Fruit fly (Drosophila melanogaster): ENCODE measurements around the gene bwa.

DNA sequence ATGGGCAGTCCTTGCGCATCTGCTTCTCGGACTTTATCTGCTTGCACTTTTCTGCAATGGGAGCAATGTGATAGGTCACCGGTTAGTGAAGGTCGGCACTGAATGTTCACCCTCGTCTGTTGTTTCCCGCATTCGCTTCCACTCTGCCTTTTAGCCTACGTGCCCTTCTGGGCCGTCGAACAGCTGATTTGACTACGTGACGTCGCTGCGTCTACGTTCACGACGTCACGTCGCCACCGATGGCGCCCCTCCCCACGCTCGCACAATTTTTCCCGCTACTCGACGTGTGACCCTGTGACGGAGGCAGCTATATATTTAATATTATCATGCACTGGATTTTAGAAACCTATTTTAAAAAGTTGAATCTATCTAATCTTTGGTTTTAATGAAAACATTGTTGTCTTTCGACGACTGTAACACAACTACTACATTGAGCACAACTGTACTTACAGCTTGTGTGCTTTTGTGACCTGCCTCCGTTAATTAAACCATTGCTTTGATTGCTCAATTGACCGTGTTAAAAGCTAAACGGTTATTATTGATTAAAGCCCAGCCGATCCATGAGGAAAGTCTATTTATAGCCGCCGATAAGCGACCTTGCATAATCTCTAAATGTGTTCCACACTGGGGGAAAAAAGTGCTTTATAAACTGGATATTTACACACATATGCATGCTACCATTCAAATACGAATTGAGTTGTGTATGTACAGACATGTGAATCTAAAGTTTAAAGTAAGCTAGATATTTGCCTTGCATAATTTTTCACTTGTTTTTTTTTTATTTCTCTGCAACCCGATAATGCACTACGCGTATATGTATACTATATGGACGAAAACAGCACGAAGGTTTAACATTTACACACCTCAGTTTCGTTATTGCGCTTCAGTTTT, 17.0 kb downstream of the bwa start:
- TF ChIP-seq Sin3A (optimal IDR thresholded peaks at IDR 0.05) = no peak
- no peak for TF ChIP-seq psq (optimal IDR thresholded peaks at IDR 0.05)
- no peak for TF ChIP-seq ttk (optimal IDR thresholded peaks at IDR 0.05)
- no peak for TF ChIP-seq h (optimal IDR thresholded peaks at IDR 0.05)
- TF ChIP-seq insv (optimal IDR thresholded peaks at IDR 0.05) = no peak
